Worm (Caenorhabditis elegans): Measurements from ENCODE around the gene srt-30.

ce11 chrV:3812291-3812690 lies 12.0 kb upstream of the srt-30 start, which contains the start of gene scl-12:
- TF ChIP-seq cog-1 (tag; optimal IDR thresholded peaks at IDR 0.05) (no peak), ztf-29 (GFP tag; IDR thresholded peaks at IDR 0.05) (no peak)
